Fruit fly (Drosophila melanogaster) whole organism, wandering third instar larva: ENCODE data around the gene Psf1.

Experiments
- Abd-B ChIP-seq: fragments of >200 bp; optimal IDR thresholded peaks from 2 replicates; lab custom pipeline; 2017; ENCODE audit warnings: missing biosample characterization, missing genetic modification characterization
- CG32264 ChIP-seq: fragments of 200-800 bp; sonication (Bioruptor generic); optimal IDR thresholded peaks from 2 replicates; lab custom pipeline; 2016; ENCODE audit warnings: missing biosample characterization, missing genetic modification characterization
- CG9705 ChIP-seq: fragments of 200-800 bp; sonication (Bioruptor generic); optimal IDR thresholded peaks from 2 replicates; lab custom pipeline; 2018; ENCODE audit warnings: missing biosample characterization, mild to moderate bottlenecking, missing genetic modification characterization
- CrebA ChIP-seq: fragments of 200-800 bp; sonication (Bioruptor generic); optimal IDR thresholded peaks from 2 replicates; lab custom pipeline; 2016; ENCODE audit warnings: missing biosample characterization, mild to moderate bottlenecking, missing genetic modification characterization, borderline replicate concordance
- Dfd ChIP-seq: fragments of >200 bp; optimal IDR thresholded peaks from 2 replicates; lab custom pipeline; 2017; ENCODE audit warnings: missing biosample characterization, missing genetic modification characterization
- HLH106 ChIP-seq: fragments of 200-800 bp; optimal IDR thresholded peaks from 3 replicates; lab custom pipeline; 2019; ENCODE audit warnings: missing biosample characterization, mild to moderate bottlenecking, missing genetic modification characterization, moderate library complexity
- Hnf4 ChIP-seq: fragments of 200-800 bp; sonication (Bioruptor generic); optimal IDR thresholded peaks from 2 replicates; lab custom pipeline; 2016; ENCODE audit warnings: missing biosample characterization, mild to moderate bottlenecking, missing genetic modification characterization
- Hr78 ChIP-seq: fragments of >200 bp; optimal IDR thresholded peaks from 2 replicates; lab custom pipeline; 2017; ENCODE audit warnings: missing biosample characterization, missing genetic modification characterization
- Hr83 ChIP-seq: fragments of 200-300 bp; sonication (Bioruptor generic); optimal IDR thresholded peaks from 2 replicates; lab custom pipeline; 2016; ENCODE audit warnings: missing biosample characterization, mild to moderate bottlenecking, missing genetic modification characterization, moderate library complexity; ENCODE audit not compliant: poor library complexity, severe bottlenecking
- Jra ChIP-seq: sonication (Bioruptor generic); optimal IDR thresholded peaks from 2 replicates; lab custom pipeline; 2016; ENCODE audit warnings: missing biosample characterization, missing genetic modification characterization
- Mio ChIP-seq: sonication (Bioruptor generic); optimal IDR thresholded peaks from 2 replicates; lab custom pipeline; 2016; ENCODE audit warnings: missing biosample characterization, missing genetic modification characterization
- Myc ChIP-seq: fragments of >200 bp; optimal IDR thresholded peaks from 2 replicates; lab custom pipeline; 2017
- N ChIP-seq: fragments of >200 bp; optimal IDR thresholded peaks from 2 replicates; lab custom pipeline; 2018; ENCODE audit warnings: missing biosample characterization, missing external identifiers, missing genetic modification characterization
- OdsH ChIP-seq: fragments of 200-800 bp; sonication (Bioruptor generic); optimal IDR thresholded peaks from 2 replicates; lab custom pipeline; 2016; ENCODE audit warnings: missing biosample characterization, mild to moderate bottlenecking, missing genetic modification characterization
- Rel ChIP-seq, 2 experiments: fragments of 200-800 bp; sonication (Bioruptor generic) in 1 of 2; optimal IDR thresholded peaks; 2 replicates in 1 of 2; 3 replicates in 1 of 2; lab custom pipeline; 2016 to 2019; ENCODE audit warnings: mild to moderate bottlenecking in 2 of 2, missing biosample characterization in 2 of 2, missing genetic modification characterization in 2 of 2, moderate library complexity in 1 of 2
- Sp1 ChIP-seq: fragments of 200-800 bp; sonication (Bioruptor generic); optimal IDR thresholded peaks from 3 replicates; lab custom pipeline; 2019; ENCODE audit warnings: missing biosample characterization, mild to moderate bottlenecking, missing genetic modification characterization, moderate library complexity
- br ChIP-seq: fragments of 200-800 bp; sonication (Bioruptor generic); optimal IDR thresholded peaks from 2 replicates; lab custom pipeline; 2016; ENCODE audit warnings: missing biosample characterization, missing genetic modification characterization
- brk ChIP-seq: fragments of 200-800 bp; sonication (Bioruptor generic); optimal IDR thresholded peaks from 2 replicates; lab custom pipeline; 2016; ENCODE audit warnings: missing biosample characterization, mild to moderate bottlenecking, missing genetic modification characterization
- dl ChIP-seq, 2 experiments: fragments of 175-275, 200-275 bp in 1 of 2; fragments of 200-275 bp in 1 of 2; sonication (Bioruptor generic); optimal IDR thresholded peaks; lab custom pipeline; 2018; ENCODE audit warnings: mild to moderate bottlenecking in 2 of 2, missing biosample characterization in 2 of 2, missing genetic modification characterization in 2 of 2, moderate library complexity in 2 of 2; ENCODE audit not compliant: partially characterized antibody in 2 of 2, insufficient read depth in 1 of 2
- dmrt93B ChIP-seq: fragments of 200-800 bp; sonication (Bioruptor generic); optimal IDR thresholded peaks from 2 replicates; lab custom pipeline; 2018; ENCODE audit warnings: missing biosample characterization, mild to moderate bottlenecking, missing genetic modification characterization
- dsf ChIP-seq: sonication (Bioruptor generic); optimal IDR thresholded peaks from 2 replicates; lab custom pipeline; 2016; ENCODE audit warnings: missing biosample characterization, missing genetic modification characterization, borderline replicate concordance
- ey ChIP-seq: fragments of 200-800 bp; sonication (Bioruptor generic); optimal IDR thresholded peaks from 2 replicates; lab custom pipeline; 2016; ENCODE audit warnings: missing biosample characterization, missing genetic modification characterization
- foxo ChIP-seq, 2 experiments: fragments of 200-800 bp; sonication (Bioruptor generic); optimal IDR thresholded peaks; 2 replicates in 1 of 2; 3 replicates in 1 of 2; lab custom pipeline; 2016 to 2017; ENCODE audit warnings: missing biosample characterization in 2 of 2, missing genetic modification characterization in 2 of 2
- fru ChIP-seq: fragments of 200-800 bp; sonication (Bioruptor generic); optimal IDR thresholded peaks from 3 replicates; lab custom pipeline; 2016; ENCODE audit warnings: missing biosample characterization, mild to moderate bottlenecking, missing genetic modification characterization
- h ChIP-seq: fragments of 200-800 bp; sonication (Bioruptor generic); optimal IDR thresholded peaks from 3 replicates; lab custom pipeline; 2016; ENCODE audit warnings: missing biosample characterization, mild to moderate bottlenecking, missing genetic modification characterization
- lola ChIP-seq: fragments of >200 bp; optimal IDR thresholded peaks from 2 replicates; lab custom pipeline; 2017; ENCODE audit warnings: missing biosample characterization, missing genetic modification characterization
- pan ChIP-seq: fragments of >200 bp; optimal IDR thresholded peaks from 2 replicates; lab custom pipeline; 2017
- psq ChIP-seq: fragments of 200-800 bp; sonication (Bioruptor generic); optimal IDR thresholded peaks from 3 replicates; lab custom pipeline; 2017; ENCODE audit warnings: missing biosample characterization, mild to moderate bottlenecking, missing genetic modification characterization, moderate library complexity
- rgr ChIP-seq: fragments of 200-800 bp; sonication (Bioruptor generic); optimal IDR thresholded peaks from 3 replicates; lab custom pipeline; 2016; ENCODE audit warnings: missing biosample characterization, mild to moderate bottlenecking, missing genetic modification characterization
- sage ChIP-seq: fragments of 200-800 bp; sonication (Bioruptor generic); optimal IDR thresholded peaks from 2 replicates; lab custom pipeline; 2016; ENCODE audit warnings: missing biosample characterization, mild to moderate bottlenecking, missing genetic modification characterization
- sv ChIP-seq: fragments of 200-800 bp; sonication (Bioruptor generic); optimal IDR thresholded peaks from 3 replicates; lab custom pipeline; 2016; ENCODE audit warnings: missing biosample characterization, missing genetic modification characterization
- usp ChIP-seq: fragments of >200 bp; optimal IDR thresholded peaks from 2 replicates; lab custom pipeline; 2017; ENCODE audit warnings: missing biosample characterization, missing genetic modification characterization
- woc ChIP-seq: sonication (Bioruptor generic); optimal IDR thresholded peaks from 2 replicates; lab custom pipeline; 2016; ENCODE audit warnings: missing biosample characterization, mild to moderate bottlenecking, missing genetic modification characterization

Psf1 gene

DNA sequence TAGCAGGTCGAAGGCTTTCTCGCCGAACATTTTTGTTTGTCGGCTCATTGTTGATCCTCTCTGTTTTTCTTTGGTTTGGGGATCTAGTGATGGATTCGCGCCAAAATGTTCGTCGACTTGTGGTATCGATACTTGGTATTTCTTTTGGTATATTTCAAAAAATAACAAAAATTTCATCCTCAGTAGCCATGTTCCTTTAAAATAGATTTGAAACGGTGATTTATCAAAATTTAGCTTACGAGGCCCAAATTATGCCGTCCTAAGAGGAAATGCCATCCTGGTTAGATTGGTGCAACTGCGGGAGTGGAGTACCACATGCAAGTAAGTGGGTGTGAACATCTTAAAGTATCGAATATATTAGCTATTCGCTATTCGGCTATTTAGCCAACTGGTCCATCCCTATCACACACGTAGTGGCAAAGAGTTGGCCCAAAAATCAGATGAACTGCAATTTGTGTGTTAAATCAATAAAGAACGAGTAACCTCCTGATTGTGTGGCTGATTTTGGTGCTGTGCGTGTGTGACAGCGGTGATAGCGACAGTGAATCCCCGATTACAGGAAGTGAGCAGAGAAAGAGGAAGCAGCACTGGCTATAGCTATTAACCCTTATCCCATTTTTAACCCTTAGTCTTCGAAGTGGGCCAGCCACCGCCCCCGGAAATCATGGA is at the start of gene Psf1, which contains the start of gene Sac1:
Gene Psf1 (minus strand): TSS at position 51 of the 669 bp plus-strand sequence.
Gene Sac1 (plus strand): TSS at position 191 of the 669 bp plus-strand sequence.
- TF ChIP-seq rgr, result peak; percentile 44
- peak; percentile 53 for TF ChIP-seq Myc (lab: Kevin White, UChicago)
- TF ChIP-seq ey, result peak; percentile 41
- no peak for TF ChIP-seq Rel (GFP tag; optimal IDR thresholded peaks at IDR 0.05; lab: Kevin White, UChicago)
- TF ChIP-seq Rel (tag; optimal IDR thresholded peaks at IDR 0.05; lab: Kevin White, UChicago), result peak; percentile 73
- peak; percentile 55 for TF ChIP-seq HLH106 (tag; lab: Kevin White, UChicago)
- TF ChIP-seq h (GFP tag; lab: Kevin White, UChicago), result peak; percentile 5
- TF ChIP-seq psq (GFP tag; lab: Kevin White, UChicago), result peak; percentile 38
- no peak for TF ChIP-seq Jra (GFP tag; lab: Kevin White, UChicago)
- peak; percentile 60 for TF ChIP-seq woc (GFP tag; lab: Kevin White, UChicago)
- TF ChIP-seq sv (GFP tag; lab: Kevin White, UChicago), result peak; percentile 37
- peak; percentile 19 for TF ChIP-seq dmrt93B (GFP tag; lab: Kevin White, UChicago)
- TF ChIP-seq Sp1 (GFP tag; lab: Kevin White, UChicago), result peak; percentile 30
- TF ChIP-seq foxo (GFP tag; optimal IDR thresholded peaks at IDR 0.05; lab: Kevin White, UChicago), result peak in 1 of 2 experiments; percentile 50
- TF ChIP-seq usp (GFP tag; lab: Kevin White, UChicago), result no peak
- TF ChIP-seq fru (GFP tag; lab: Kevin White, UChicago), result peak; percentile 8
- no peak for TF ChIP-seq pan (lab: Kevin White, UChicago)

DNA sequence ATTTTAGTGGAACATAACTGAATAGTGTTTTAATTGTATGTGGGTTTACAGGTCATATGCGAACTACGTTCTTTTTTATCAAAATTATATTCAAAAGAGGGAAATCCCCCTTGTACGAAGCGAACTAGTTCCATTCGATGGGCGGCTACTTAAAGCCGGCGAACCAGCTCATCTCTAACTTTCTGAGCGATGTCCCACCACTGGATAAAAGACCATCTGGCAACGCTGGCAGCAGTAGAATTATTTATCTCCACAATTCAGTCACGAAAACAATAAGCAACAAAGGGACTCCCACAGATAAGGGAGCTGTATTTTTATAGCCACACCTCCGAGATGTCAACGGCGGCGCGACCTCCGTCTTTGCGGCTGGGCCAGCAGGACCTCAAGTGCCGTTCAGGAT is 48.2 kb upstream of the Psf1 start, which contains the start of gene Rabex-5:
Gene Rabex-5 (plus strand): TSS at position 221 of the 400 bp plus-strand sequence.
- TF ChIP-seq Mio (GFP tag; lab: Kevin White, UChicago), result no peak
- no peak for TF ChIP-seq lola (GFP tag; lab: Kevin White, UChicago)
- TF ChIP-seq OdsH (GFP tag; lab: Kevin White, UChicago), result no peak
- no peak for TF ChIP-seq br
- peak; percentile 33 for TF ChIP-seq HLH106 (tag; lab: Kevin White, UChicago)
- TF ChIP-seq Hr83, result peak; percentile 18
- no peak for TF ChIP-seq Hr78 (GFP tag; lab: Kevin White, UChicago)
- TF ChIP-seq woc (GFP tag; lab: Kevin White, UChicago), result peak; percentile 55
- peak in 1 of 2 experiments; percentile 43 for TF ChIP-seq foxo (GFP tag; optimal IDR thresholded peaks at IDR 0.05; lab: Kevin White, UChicago)
- TF ChIP-seq Jra (GFP tag; lab: Kevin White, UChicago), result no peak
- peak; percentile 16 for TF ChIP-seq ey
- TF ChIP-seq Rel (GFP tag; optimal IDR thresholded peaks at IDR 0.05; lab: Kevin White, UChicago), result no peak
- peak; percentile 100 for TF ChIP-seq Rel (tag; optimal IDR thresholded peaks at IDR 0.05; lab: Kevin White, UChicago)
- TF ChIP-seq sage (GFP tag; lab: Kevin White, UChicago), result no peak
- TF ChIP-seq Hnf4 (GFP tag; lab: Kevin White, UChicago), result no peak
- no peak for TF ChIP-seq brk (GFP tag; lab: Kevin White, UChicago)
- no peak for TF ChIP-seq CG9705 (GFP tag; lab: Kevin White, UChicago)
- peak; percentile 28 for TF ChIP-seq rgr

DNA sequence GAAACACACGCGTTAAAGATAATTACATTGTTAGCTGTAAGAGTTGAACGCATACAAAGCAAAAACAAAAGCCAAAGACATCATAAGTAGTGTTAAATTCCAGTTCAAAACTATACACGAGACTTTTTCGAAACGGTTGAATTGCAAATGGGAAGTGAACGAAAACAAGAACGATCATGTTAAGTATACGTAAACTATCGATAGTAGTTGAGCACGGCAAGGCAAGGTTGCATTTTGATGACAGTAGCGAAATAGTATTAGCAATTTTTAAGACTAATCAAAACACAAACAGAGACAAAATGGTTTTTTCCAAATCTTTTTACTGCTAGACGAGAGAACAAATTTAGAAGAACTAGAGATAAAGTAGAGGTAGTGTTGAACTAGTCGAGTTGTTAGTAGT is 47.4 kb upstream of the Psf1 start:
- TF ChIP-seq HLH106 (tag; lab: Kevin White, UChicago) (no peak), lola (GFP tag; lab: Kevin White, UChicago) (no peak), ey (no peak), Myc (lab: Kevin White, UChicago) (no peak), Abd-B (GFP tag; lab: Kevin White, UChicago) (no peak), N (GFP tag; lab: Kevin White, UChicago) (no peak), rgr (no peak), Dfd (GFP tag; lab: Kevin White, UChicago) (no peak), CG32264 (no peak), CrebA (no peak)

DNA sequence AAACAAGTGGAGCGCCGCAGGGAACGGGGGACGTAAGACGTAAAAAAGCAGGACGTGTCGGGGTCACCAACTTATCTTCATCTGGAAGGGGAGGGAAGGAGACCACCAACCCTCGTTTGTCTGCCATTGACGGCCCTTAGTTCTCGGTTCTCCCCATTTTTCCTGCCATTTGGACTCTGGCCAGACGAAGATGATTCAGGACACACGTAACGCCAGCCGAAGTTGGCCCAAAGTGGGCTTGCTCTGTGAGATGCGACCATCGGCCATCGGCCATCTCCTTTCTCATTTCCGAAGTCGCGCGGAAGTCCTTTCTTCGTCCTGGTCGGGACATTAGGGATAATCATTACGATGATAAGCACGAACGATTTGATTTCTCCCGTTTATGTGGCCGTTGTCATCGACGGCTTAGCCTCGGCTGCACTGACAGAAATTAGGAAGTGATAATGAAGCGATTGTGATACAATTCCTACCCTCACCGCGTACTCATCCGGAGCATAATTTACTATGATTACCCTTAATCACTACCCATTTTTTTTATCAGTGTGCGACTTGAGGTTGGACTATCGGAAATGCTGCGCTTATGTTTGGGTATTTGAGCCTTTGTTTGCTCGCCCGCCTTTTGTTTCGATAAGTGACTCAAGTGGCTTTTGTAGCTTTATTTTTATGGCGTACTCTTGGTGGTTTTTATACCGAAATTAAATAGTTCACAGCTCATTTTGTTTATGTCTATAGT is 33.6 kb upstream of the Psf1 start:
- no peak for TF ChIP-seq Jra (GFP tag; lab: Kevin White, UChicago)
- TF ChIP-seq CrebA, result no peak
- no peak for TF ChIP-seq dsf (GFP tag; lab: Kevin White, UChicago)
- no peak for TF ChIP-seq dl (GFP tag; optimal IDR thresholded peaks at IDR 0.05; lab: Kevin White, UChicago; ENCODE audit: insufficient read depth in 1 of 2, partially characterized antibody in 2 of 2)
